Fruit fly (Drosophila melanogaster): ENCODE results near the gene jvl.

- TF ChIP-seq CG17568 (GFP tag; optimal IDR thresholded peaks at IDR 0.05), result no peak
- TF ChIP-seq Xbp1 (GFP tag; optimal IDR thresholded peaks at IDR 0.05), result no peak
- no peak for TF ChIP-seq Hmx (GFP tag; optimal IDR thresholded peaks at IDR 0.05)
- TF ChIP-seq CG6765 (GFP tag; optimal IDR thresholded peaks at IDR 0.05), result no peak
- no peak for TF ChIP-seq crc (GFP tag; optimal IDR thresholded peaks at IDR 0.05)
- TF ChIP-seq usp (GFP tag; optimal IDR thresholded peaks at IDR 0.05), result no peak
- no peak for TF ChIP-seq CG6272 (GFP tag; IDR thresholded peaks at IDR 0.05)
- TF ChIP-seq CG17829 (tag; optimal IDR thresholded peaks at IDR 0.05), result no peak
These were observed 103.4 kb downstream of the jvl start, which contains the start of gene CG3610 for dm6 chr3R:14844743-14845142.

All from whole organism, embryonic.